Worm (Caenorhabditis elegans) whole organism, early embryonic: ENCODE results near the gene srt-54.

Experiments used
- F13C5.2 ChIP-seq: sonication (generic microtip); optimal IDR thresholded peaks from 2 replicates; lab custom pipeline; 2017; ENCODE audit warnings: mild to moderate bottlenecking, missing genetic modification characterization, inconsistent platforms, missing compliant biosample characterization
- aly-1 ChIP-seq: sonication (generic microtip); optimal IDR thresholded peaks from 2 replicates; lab custom pipeline; 2016; ENCODE audit warnings: missing genetic modification characterization, missing compliant biosample characterization
- ama-1 ChIP-seq: fragments of 150-350 bp; optimal IDR thresholded peaks from 2 replicates; lab custom pipeline; 2014
- flt-1 ChIP-seq: fragments of 200-800 bp; sonication (Bioruptor generic); IDR thresholded peaks from 2 replicates; pipeline ENCODE4 v1.3.6; 2022; ENCODE audit warnings: missing genetic modification characterization, missing compliant biosample characterization
- scrt-1 ChIP-seq: fragments of 200-800 bp; sonication (Bioruptor generic); IDR thresholded peaks from 2 replicates; pipeline ENCODE4 v1.3.6; 2022; ENCODE audit warnings: missing genetic modification characterization, missing compliant biosample characterization
- tbx-11 ChIP-seq: fragments of 200-800 bp; sonication (Bioruptor generic); IDR thresholded peaks from 2 replicates; pipeline ENCODE4 v1.3.6; 2022; ENCODE audit warnings: missing genetic modification characterization, missing compliant biosample characterization
- tbx-37 ChIP-seq: fragments of 200-800 bp; sonication (Bioruptor generic); conservative IDR thresholded peaks from 2 replicates; pipeline ENCODE4 v1.3.6; 2022; ENCODE audit warnings: missing genetic modification reagents, missing genetic modification characterization, missing compliant biosample characterization

DNA sequence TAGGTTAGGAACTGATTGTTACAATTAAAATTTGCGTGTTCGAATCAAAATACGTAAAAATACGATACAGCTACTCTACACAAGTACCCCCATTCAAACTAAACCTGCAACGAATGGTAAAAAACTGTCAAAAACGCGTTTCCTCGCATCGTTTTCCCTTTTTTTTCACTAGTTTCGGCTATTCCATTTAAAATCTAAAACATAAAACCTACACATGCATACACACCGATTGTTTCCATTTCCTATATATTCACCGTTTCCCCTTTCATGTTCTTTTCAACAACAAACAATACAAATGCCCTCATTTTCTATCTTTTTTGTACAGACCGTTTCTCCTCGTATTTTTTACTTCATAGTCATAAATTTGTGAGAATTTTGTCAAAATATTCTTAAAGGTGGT is 48.3 kb upstream of the srt-54 start:
- no peak for TF ChIP-seq F13C5.2 (tag; lab: Kevin White, UChicago)
- TF ChIP-seq ama-1: no peak
- TF ChIP-seq scrt-1: no peak
- TF ChIP-seq flt-1 (GFP tag; lab: Robert Waterston, UW): no peak
- TF ChIP-seq tbx-37 (GFP tag; lab: Robert Waterston, UW): no peak
- TF ChIP-seq aly-1: no peak
- TF ChIP-seq tbx-11 (GFP tag; lab: Robert Waterston, UW): no peak
